Fruit fly (Drosophila melanogaster) whole organism, adult: ENCODE measurements around the gene CG32373.

ENCODE experiments used
- CG11617 ChIP-seq: fragments of 200-800 bp; sonication (Bioruptor generic); optimal IDR thresholded peaks from 2 replicates; lab custom pipeline; 2017; ENCODE audit warnings: mild to moderate bottlenecking, missing biosample characterization, missing genetic modification reagents, missing genetic modification characterization
- CG12768 ChIP-seq: fragments of 200-800 bp; sonication (Bioruptor generic); optimal IDR thresholded peaks from 2 replicates; lab custom pipeline; 2017; ENCODE audit warnings: missing biosample characterization, missing genetic modification characterization, mild to moderate bottlenecking, moderate library complexity, missing genetic modification reagents
- CG14711 ChIP-seq: fragments of 200-800 bp; sonication (Bioruptor generic); optimal IDR thresholded peaks from 2 replicates; lab custom pipeline; 2018; ENCODE audit warnings: missing biosample characterization, mild to moderate bottlenecking, missing genetic modification characterization, moderate library complexity
- CG1620 ChIP-seq: fragments of 200-800 bp; sonication (Bioruptor generic); optimal IDR thresholded peaks from 2 replicates; lab custom pipeline; 2016; ENCODE audit warnings: missing biosample characterization, missing genetic modification characterization
- CG33017 ChIP-seq: fragments of 200-800 bp; sonication (Bioruptor generic); optimal IDR thresholded peaks from 2 replicates; lab custom pipeline; 2018; ENCODE audit warnings: missing biosample characterization, mild to moderate bottlenecking, missing genetic modification characterization, moderate library complexity
- CG5204 ChIP-seq: fragments of 200-800 bp; sonication (Bioruptor generic); optimal IDR thresholded peaks from 2 replicates; lab custom pipeline; 2016; ENCODE audit warnings: missing biosample characterization, missing genetic modification characterization
- CG7045 ChIP-seq: fragments of 200-800 bp; sonication (Bioruptor generic); optimal IDR thresholded peaks from 2 replicates; lab custom pipeline; 2017; ENCODE audit warnings: missing biosample characterization, mild to moderate bottlenecking, missing genetic modification characterization
- CG7101 ChIP-seq: fragments of 200-800 bp; sonication (Bioruptor generic); optimal IDR thresholded peaks from 2 replicates; lab custom pipeline; 2018; ENCODE audit warnings: missing biosample characterization, mild to moderate bottlenecking, missing genetic modification characterization, moderate library complexity
- Clk ChIP-seq: fragments of 200-800 bp; sonication (Bioruptor generic); optimal IDR thresholded peaks from 2 replicates; lab custom pipeline; 2017; ENCODE audit warnings: missing biosample characterization, missing genetic modification characterization
- Crg-1 ChIP-seq: fragments of 200-800 bp; sonication (Bioruptor generic); optimal IDR thresholded peaks from 2 replicates; lab custom pipeline; 2016; ENCODE audit warnings: missing biosample characterization, missing genetic modification characterization
- Hr96 ChIP-seq: fragments of 200-800 bp; sonication (Bioruptor generic); optimal IDR thresholded peaks from 2 replicates; lab custom pipeline; 2016; ENCODE audit warnings: missing biosample characterization, missing genetic modification characterization
- Mnt ChIP-seq: fragments of 200-800 bp; sonication (Bioruptor generic); optimal IDR thresholded peaks from 2 replicates; lab custom pipeline; 2016; ENCODE audit warnings: missing biosample characterization, mild to moderate bottlenecking, missing genetic modification characterization
- bab1 ChIP-seq: fragments of 200-800 bp; sonication (Bioruptor generic); optimal IDR thresholded peaks from 3 replicates; lab custom pipeline; 2019; ENCODE audit warnings: missing biosample characterization, mild to moderate bottlenecking, missing genetic modification characterization, moderate library complexity
- cic ChIP-seq: fragments of 200-800 bp; sonication (Bioruptor generic); optimal IDR thresholded peaks from 2 replicates; lab custom pipeline; 2017; ENCODE audit warnings: missing biosample characterization, mild to moderate bottlenecking, missing genetic modification characterization, moderate library complexity
- cnc ChIP-seq, 2 experiments: fragments of >200 bp; optimal IDR thresholded peaks; 2 replicates each; lab custom pipeline; 2017
- kay ChIP-seq: fragments of 200-800 bp; sonication (Bioruptor generic); peaks from one replicate; lab custom pipeline; 2016; ENCODE audit warnings: missing biosample characterization, missing genetic modification characterization, borderline replicate concordance
- ovo ChIP-seq: fragments of 200-800 bp; sonication (Bioruptor generic); optimal IDR thresholded peaks from 2 replicates; lab custom pipeline; 2016; ENCODE audit warnings: missing biosample characterization, missing genetic modification characterization
- pad ChIP-seq: fragments of 200-800 bp; sonication (Bioruptor generic); optimal IDR thresholded peaks from 3 replicates; lab custom pipeline; 2017; ENCODE audit warnings: missing biosample characterization, missing genetic modification characterization, mild to moderate bottlenecking, moderate library complexity, missing genetic modification reagents
- tj ChIP-seq: fragments of 200-800 bp; sonication (Bioruptor generic); optimal IDR thresholded peaks from 3 replicates; lab custom pipeline; 2017; ENCODE audit warnings: missing biosample characterization, mild to moderate bottlenecking, missing genetic modification characterization, moderate library complexity
- toe ChIP-seq: fragments of 200-800 bp; sonication (Bioruptor generic); optimal IDR thresholded peaks from 2 replicates; lab custom pipeline; 2016; ENCODE audit warnings: missing biosample characterization, missing genetic modification characterization

Gene CG32373

DNA sequence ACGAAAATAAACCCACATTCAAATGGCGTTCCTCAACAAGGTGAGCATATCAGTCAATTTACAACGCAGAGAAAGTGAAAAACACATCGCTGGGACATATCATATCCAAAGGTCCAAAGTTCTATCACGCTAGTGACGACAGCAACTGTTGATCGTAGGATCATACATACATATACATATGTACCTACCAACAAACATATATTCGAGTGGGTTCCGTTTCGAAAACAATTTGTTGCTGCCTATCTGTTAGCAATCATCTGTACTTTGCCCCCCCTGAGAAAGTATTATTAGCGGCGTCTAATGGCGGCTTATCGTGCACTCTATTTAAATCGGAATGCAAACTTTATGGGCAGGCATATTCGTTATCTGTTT, 69.1 kb downstream of the CG32373 start:
- no peak for TF ChIP-seq CG33017 (tag; lab: Kevin White, UChicago)
- TF ChIP-seq CG5204 (GFP tag; lab: Kevin White, UChicago) = peak; percentile 56
- no peak for TF ChIP-seq CG7101
- peak; percentile 67 for TF ChIP-seq CG12768 (GFP tag; lab: Kevin White, UChicago)
- TF ChIP-seq tj (GFP tag; lab: Kevin White, UChicago) = peak; percentile 31
- TF ChIP-seq cic (GFP tag; lab: Kevin White, UChicago) = peak; percentile 1
- no peak for TF ChIP-seq cnc (optimal IDR thresholded peaks at IDR 0.05; lab: Kevin White, UChicago)
- TF ChIP-seq CG1620 (GFP tag; lab: Kevin White, UChicago) = no peak
- TF ChIP-seq Clk (GFP tag; lab: Kevin White, UChicago) = no peak
- peak; percentile 97 for TF ChIP-seq kay (GFP tag; lab: Kevin White, UChicago)
- no peak for TF ChIP-seq CG14711 (tag; lab: Kevin White, UChicago)

DNA sequence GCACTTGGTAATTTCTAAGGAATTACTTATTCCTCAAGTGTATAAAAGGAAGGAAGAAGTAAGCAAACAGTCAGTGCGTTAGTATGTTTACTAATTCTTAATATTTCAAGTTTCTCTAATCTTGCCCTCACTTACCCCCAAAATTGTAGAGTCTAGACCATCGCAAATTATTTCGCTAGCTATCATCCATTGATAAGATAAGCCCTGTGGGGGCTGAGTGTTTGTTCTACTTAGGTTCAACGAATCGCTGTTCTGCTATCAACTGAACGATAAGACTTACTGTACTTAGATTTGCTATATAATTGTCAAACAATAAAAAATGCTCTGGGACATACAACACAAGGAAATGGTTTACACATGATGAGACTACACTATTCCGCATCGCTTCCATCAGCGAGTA, 71.2 kb downstream of the CG32373 start:
- TF ChIP-seq CG7101 (peak; percentile 14), kay (GFP tag; lab: Kevin White, UChicago) (peak; percentile 84), Mnt (no peak), CG33017 (tag; lab: Kevin White, UChicago) (peak; percentile 38), Clk (GFP tag; lab: Kevin White, UChicago) (peak; percentile 8), tj (GFP tag; lab: Kevin White, UChicago) (no peak), CG5204 (GFP tag; lab: Kevin White, UChicago) (peak; percentile 4), Crg-1 (GFP tag; lab: Kevin White, UChicago) (no peak), Hr96 (no peak), CG11617 (GFP tag; lab: Kevin White, UChicago) (no peak), CG12768 (GFP tag; lab: Kevin White, UChicago) (peak; percentile 23), cic (GFP tag; lab: Kevin White, UChicago) (peak; percentile 70), bab1 (GFP tag; lab: Kevin White, UChicago) (no peak), cnc (optimal IDR thresholded peaks at IDR 0.05; lab: Kevin White, UChicago) (no peak), ovo (no peak), CG1620 (GFP tag; lab: Kevin White, UChicago) (no peak), CG14711 (tag; lab: Kevin White, UChicago) (no peak)

- TF ChIP-seq Clk (GFP tag; lab: Kevin White, UChicago) (no peak), CG14711 (tag; lab: Kevin White, UChicago) (no peak), bab1 (GFP tag; lab: Kevin White, UChicago) (peak; percentile 25), Mnt (no peak), cic (GFP tag; lab: Kevin White, UChicago) (no peak)
Measured at dm6 chr3L:7726285-7726684, 75.9 kb downstream of the CG32373 start, which contains the start of gene CG7457. CG7457 (minus strand) TSS chr3L:7726473.

DNA sequence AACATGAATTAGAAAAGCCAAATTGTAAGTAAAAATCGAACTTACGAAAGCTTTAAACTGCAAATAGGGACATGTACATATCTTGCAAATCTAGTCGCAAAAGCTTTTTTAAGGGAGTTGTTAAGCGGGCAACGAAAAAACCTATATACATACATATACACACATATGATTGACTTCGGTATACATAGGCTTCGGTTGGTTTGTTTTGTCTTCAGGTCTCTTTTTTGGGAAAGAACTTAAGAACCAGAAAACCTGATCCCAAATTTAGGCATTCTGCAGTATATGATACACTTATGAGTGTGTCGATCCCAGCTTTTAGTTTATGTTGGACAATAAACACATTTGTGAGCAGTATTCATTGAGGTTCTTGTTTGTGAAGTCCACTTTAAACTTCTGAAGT, 76.3 kb downstream of the CG32373 start:
- TF ChIP-seq CG12768 (GFP tag; lab: Kevin White, UChicago) (no peak), CG11617 (GFP tag; lab: Kevin White, UChicago) (no peak), tj (GFP tag; lab: Kevin White, UChicago) (no peak)

DNA sequence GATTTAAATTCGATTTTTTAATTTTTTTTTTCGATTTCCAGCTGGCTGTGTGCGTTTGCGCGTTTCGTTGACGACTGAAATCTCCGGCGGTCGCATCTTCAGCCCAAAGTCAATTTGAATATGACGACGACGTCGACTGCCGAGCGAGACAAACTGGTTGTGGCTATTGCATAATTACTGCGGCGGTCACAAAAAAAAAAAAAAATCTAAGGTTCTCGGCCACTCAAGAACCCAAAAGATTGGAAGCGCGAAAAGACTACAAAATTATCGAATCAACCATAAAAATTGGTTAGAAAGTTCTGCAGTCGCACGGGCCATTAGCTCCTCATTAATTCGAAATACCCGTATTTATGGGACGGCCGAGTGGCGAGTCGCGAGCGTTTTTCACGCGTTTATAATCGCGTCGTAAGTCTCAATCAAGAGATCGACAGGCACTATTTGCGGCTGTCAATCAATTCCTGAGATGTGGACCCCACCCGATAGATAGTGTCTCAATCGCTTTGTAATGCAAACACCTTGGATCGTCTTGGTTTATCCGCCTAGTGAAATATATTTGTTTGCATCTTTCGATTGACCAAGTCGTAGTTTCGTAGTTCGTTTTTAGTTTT, 81.9 kb downstream of the CG32373 start, which contains the start of gene CG8492:
Gene CG8492, minus strand, starts transcription at position 51 of the 608 bp plus-strand sequence.
- TF ChIP-seq CG14711 (tag; lab: Kevin White, UChicago) (no peak), CG12768 (GFP tag; lab: Kevin White, UChicago) (no peak), toe (GFP tag; lab: Kevin White, UChicago) (no peak), Crg-1 (GFP tag; lab: Kevin White, UChicago) (no peak), ovo (no peak), bab1 (GFP tag; lab: Kevin White, UChicago) (no peak), cic (GFP tag; lab: Kevin White, UChicago) (no peak), Hr96 (no peak), CG7045 (GFP tag; lab: Kevin White, UChicago) (no peak), CG11617 (GFP tag; lab: Kevin White, UChicago) (no peak), Mnt (no peak), kay (GFP tag; lab: Kevin White, UChicago) (no peak), CG33017 (tag; lab: Kevin White, UChicago) (no peak), pad (GFP tag; lab: Kevin White, UChicago) (no peak), Clk (GFP tag; lab: Kevin White, UChicago) (no peak), CG7101 (no peak), CG5204 (GFP tag; lab: Kevin White, UChicago) (no peak), tj (GFP tag; lab: Kevin White, UChicago) (no peak), cnc (optimal IDR thresholded peaks at IDR 0.05; lab: Kevin White, UChicago) (no peak)

DNA sequence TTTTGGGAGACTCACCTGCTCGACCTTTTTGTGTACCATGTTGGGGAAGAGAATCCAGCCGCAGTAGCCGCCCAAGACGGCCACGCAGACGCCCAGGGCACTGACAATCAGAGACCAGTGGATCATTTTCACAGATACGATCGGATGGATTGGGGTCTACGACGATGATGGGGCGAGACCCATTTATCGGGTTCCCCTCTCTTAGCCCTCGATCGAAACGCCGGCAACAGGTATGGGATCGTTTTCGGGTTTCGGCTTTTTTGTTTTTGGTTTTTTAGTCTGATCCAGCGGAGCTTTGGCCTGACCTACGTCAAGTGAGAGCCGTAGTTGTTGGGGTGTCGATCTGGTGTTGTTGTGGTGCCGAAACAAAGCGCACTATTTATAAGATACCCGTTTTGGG, 91.6 kb downstream of the CG32373 start:
- TF ChIP-seq Crg-1 (GFP tag; lab: Kevin White, UChicago) (no peak), kay (GFP tag; lab: Kevin White, UChicago) (no peak), CG33017 (tag; lab: Kevin White, UChicago) (no peak), bab1 (GFP tag; lab: Kevin White, UChicago) (no peak)
